Fruit fly (Drosophila melanogaster): ENCODE results near the gene CG14624.

dm6 chrX:1215000-1215399, 8.5 kb downstream of the CG14624 start, which contains the start of gene CG11398:
- TF ChIP-seq stwl (tag; optimal IDR thresholded peaks at IDR 0.05) = peak; percentile 96
- TF ChIP-seq Hr51 (GFP tag; optimal IDR thresholded peaks at IDR 0.05) = no peak
